Worm (Caenorhabditis elegans): ENCODE results near the gene C02D5.4.

DNA sequence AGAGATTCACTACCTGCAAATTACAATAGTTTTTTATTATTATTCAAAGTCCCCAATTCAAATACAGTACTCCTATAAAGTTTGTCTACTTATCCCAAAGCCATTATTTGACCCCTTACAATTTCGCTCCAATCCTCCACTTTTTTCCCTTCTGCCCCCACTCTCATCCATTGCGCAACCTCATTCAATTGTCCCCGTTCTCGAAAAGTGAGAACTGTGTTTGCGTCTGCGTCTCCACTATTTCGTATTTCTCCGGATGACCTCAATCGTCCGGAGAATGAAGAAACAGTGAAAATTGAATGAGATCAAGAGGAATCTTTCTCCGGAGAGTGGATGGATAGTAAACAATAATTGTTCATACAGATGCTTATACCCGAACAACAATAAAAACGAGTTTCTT is 44.7 kb downstream of the C02D5.4 start:
- TF ChIP-seq ama-1 (optimal IDR thresholded peaks at IDR 0.05) (no peak), lsy-2 (tag; optimal IDR thresholded peaks at IDR 0.05) (no peak)

Data from whole organism, L2 larva.